Worm (Caenorhabditis elegans) whole organism, midembryonic: ENCODE data around the gene F13A7.12.

ENCODE experiments used
- cog-1 ChIP-seq: sonication (generic microtip); optimal IDR thresholded peaks from 2 replicates; lab custom pipeline; 2016; ENCODE audit warnings: missing genetic modification characterization, missing compliant biosample characterization
- flt-1 ChIP-seq: fragments of 200-800 bp; sonication (Bioruptor generic); IDR thresholded peaks from 2 replicates; pipeline ENCODE4 v1.3.6; 2022; ENCODE audit warnings: missing genetic modification characterization, missing compliant biosample characterization
- klf-2 ChIP-seq: fragments of 200-800 bp; sonication (Bioruptor generic); conservative IDR thresholded peaks from 2 replicates; pipeline ENCODE4 v1.3.6; 2022; ENCODE audit warnings: missing genetic modification reagents, missing genetic modification characterization, missing compliant biosample characterization
- med-1 ChIP-seq: sonication (generic microtip); optimal IDR thresholded peaks from 2 replicates; lab custom pipeline; 2017; ENCODE audit warnings: missing genetic modification characterization, mild to moderate bottlenecking, missing compliant biosample characterization, antibody characterized with exemption, missing genetic modification reagents; ENCODE audit not compliant: insufficient read depth
- ref-1 ChIP-seq: fragments of 200-800 bp; sonication (Bioruptor generic); conservative IDR thresholded peaks from 2 replicates; pipeline ENCODE4 v1.3.6; 2022; ENCODE audit warnings: missing genetic modification reagents, missing genetic modification characterization, missing compliant biosample characterization
- tab-1 ChIP-seq: fragments of 200-800 bp; sonication (Bioruptor generic); IDR thresholded peaks from 2 replicates; pipeline ENCODE4 v1.3.6; 2022; ENCODE audit warnings: missing genetic modification characterization, missing compliant biosample characterization

DNA sequence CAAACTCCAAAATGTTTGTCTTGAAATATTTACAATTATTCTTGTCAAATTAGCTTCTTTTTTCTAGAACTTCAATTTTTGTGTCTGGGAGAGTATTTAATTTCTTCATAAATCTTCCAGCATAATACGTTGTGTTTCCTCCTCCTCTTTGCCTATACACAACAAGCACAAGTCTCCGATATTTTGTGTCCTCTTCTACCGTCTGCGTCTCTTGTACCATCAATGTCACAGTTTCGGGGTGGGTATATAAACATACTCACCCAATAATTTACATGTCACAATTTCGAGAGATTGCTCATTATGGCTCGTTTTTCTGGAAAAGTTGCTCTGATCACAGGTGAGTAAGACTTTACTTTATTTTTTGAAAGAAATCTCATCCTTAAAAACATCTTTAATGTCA, 41.7 kb downstream of the F13A7.12 start, which contains the start of gene F26D2.15:
- no peak for TF ChIP-seq med-1 (GFP tag; lab: Kevin White, UChicago)
- TF ChIP-seq klf-2, result no peak
- TF ChIP-seq flt-1 (GFP tag; lab: Robert Waterston, UW), result no peak
- no peak for TF ChIP-seq cog-1
- TF ChIP-seq tab-1 (GFP tag; lab: Robert Waterston, UW), result no peak
- TF ChIP-seq ref-1, result no peak
